Worm (Caenorhabditis elegans): ENCODE results near the gene asp-6.

The asp-6 gene

ce11 chrV:8250208-8250607 lies 18.5 kb downstream of the asp-6 start, which contains the start of gene C16D9.6:
C16D9.6 (minus strand) TSS chrV:8250308.
- TF ChIP-seq R02D3.7 (tag; optimal IDR thresholded peaks at IDR 0.05) (no peak), ztf-11 (tag; optimal IDR thresholded peaks at IDR 0.05) (no peak), ceh-82 (tag; optimal IDR thresholded peaks at IDR 0.05) (no peak), hmg-11 (tag; optimal IDR thresholded peaks at IDR 0.05) (no peak), nfya-1 (tag; optimal IDR thresholded peaks at IDR 0.05; ENCODE audit: insufficient read depth) (no peak), nhr-77 (tag; optimal IDR thresholded peaks at IDR 0.05) (no peak), tbx-2 (tag; optimal IDR thresholded peaks at IDR 0.05) (no peak), ZK546.5 (tag; optimal IDR thresholded peaks at IDR 0.05) (no peak), elt-1 (tag; optimal IDR thresholded peaks at IDR 0.05) (no peak), skn-1 (tag; optimal IDR thresholded peaks at IDR 0.05) (no peak), jun-1 (tag; optimal IDR thresholded peaks at IDR 0.05) (no peak)

- peak; percentile 69 for TF ChIP-seq nfya-1 (tag; optimal IDR thresholded peaks at IDR 0.05; ENCODE audit: insufficient read depth)
- TF ChIP-seq mml-1 (tag; optimal IDR thresholded peaks at IDR 0.05) = no peak
- peak; percentile 88 for TF ChIP-seq nhr-43 (tag; optimal IDR thresholded peaks at IDR 0.05; ENCODE audit: poor library complexity, severe bottlenecking)
- peak; percentile 57 for TF ChIP-seq R02D3.7 (tag; optimal IDR thresholded peaks at IDR 0.05)
- TF ChIP-seq nhr-237 (tag; optimal IDR thresholded peaks at IDR 0.05) = no peak
- peak; percentile 20 for TF ChIP-seq ztf-4 (tag; optimal IDR thresholded peaks at IDR 0.05)
- TF ChIP-seq unc-39 (tag; optimal IDR thresholded peaks at IDR 0.05) = no peak
- peak; percentile 95 for TF ChIP-seq ama-1 (optimal IDR thresholded peaks at IDR 0.05)
- TF ChIP-seq zag-1 (tag; optimal IDR thresholded peaks at IDR 0.05) = no peak
- no peak for TF ChIP-seq nhr-67 (tag; optimal IDR thresholded peaks at IDR 0.05)
- no peak for TF ChIP-seq eor-1 (tag; optimal IDR thresholded peaks at IDR 0.05)
- peak; percentile 62 for TF ChIP-seq nhr-25 (tag; optimal IDR thresholded peaks at IDR 0.05)
- TF ChIP-seq elt-2 (tag; optimal IDR thresholded peaks at IDR 0.05) = peak; percentile 66
- no peak for TF ChIP-seq ZK546.5 (tag; optimal IDR thresholded peaks at IDR 0.05)
- TF ChIP-seq lsy-12 (tag; optimal IDR thresholded peaks at IDR 0.05) = peak; percentile 53
- peak; percentile 11 for TF ChIP-seq egl-27 (tag; optimal IDR thresholded peaks at IDR 0.05)
- TF ChIP-seq fos-1 (tag; optimal IDR thresholded peaks at IDR 0.05) = peak; percentile 48
- peak; percentile 82 for TF ChIP-seq pqm-1 (tag; optimal IDR thresholded peaks at IDR 0.05)
- TF ChIP-seq snpc-4 (tag; optimal IDR thresholded peaks at IDR 0.05) = peak; percentile 99
- TF ChIP-seq nhr-76 (tag; optimal IDR thresholded peaks at IDR 0.05) = no peak
- no peak for TF ChIP-seq nhr-28 (tag; optimal IDR thresholded peaks at IDR 0.05)
- TF ChIP-seq jun-1 (tag; optimal IDR thresholded peaks at IDR 0.05) = peak; percentile 25
- TF ChIP-seq fkh-10 (GFP tag; optimal IDR thresholded peaks at IDR 0.05) = no peak
- TF ChIP-seq elt-3 (tag; optimal IDR thresholded peaks at IDR 0.05) = peak in 1 of 3 experiments; percentile 68
- peak; percentile 17 for TF ChIP-seq ceh-82 (tag; optimal IDR thresholded peaks at IDR 0.05)
- peak; percentile 69 for TF ChIP-seq ceh-28 (tag; optimal IDR thresholded peaks at IDR 0.05)
- TF ChIP-seq pha-4 (tag; optimal IDR thresholded peaks at IDR 0.05) = peak; percentile 20
- TF ChIP-seq ceh-9 (tag; optimal IDR thresholded peaks at IDR 0.05) = no peak
- TF ChIP-seq lin-15B (tag; optimal IDR thresholded peaks at IDR 0.05) = peak; percentile 53
- TF ChIP-seq unc-62 (GFP tag; optimal IDR thresholded peaks at IDR 0.05) = peak; percentile 10
- no peak for TF ChIP-seq nhr-11 (tag; optimal IDR thresholded peaks at IDR 0.05)
- peak; percentile 14 for TF ChIP-seq tbx-2 (tag; optimal IDR thresholded peaks at IDR 0.05)
- TF ChIP-seq nhr-23 (tag; optimal IDR thresholded peaks at IDR 0.05) = peak; percentile 85
- peak; percentile 78 for TF ChIP-seq nhr-77 (tag; optimal IDR thresholded peaks at IDR 0.05)
Measured at ce11 chrV:8247311-8248105, 21.2 kb downstream of the asp-6 start.

ce11 chrV:8245457-8245856 lies 23.3 kb downstream of the asp-6 start, which contains the start of gene C16D9.5:
C16D9.5 (minus strand) TSS chrV:8245557.
- TF ChIP-seq nfya-1 (tag; optimal IDR thresholded peaks at IDR 0.05; ENCODE audit: insufficient read depth) (no peak), pqm-1 (tag; optimal IDR thresholded peaks at IDR 0.05) (no peak), nhr-77 (tag; optimal IDR thresholded peaks at IDR 0.05) (no peak), mml-1 (tag; optimal IDR thresholded peaks at IDR 0.05) (no peak), lsy-12 (tag; optimal IDR thresholded peaks at IDR 0.05) (no peak), tbx-2 (tag; optimal IDR thresholded peaks at IDR 0.05) (no peak), ZK546.5 (tag; optimal IDR thresholded peaks at IDR 0.05) (no peak)
